Fruit fly (Drosophila melanogaster) whole organism, prepupa: ENCODE measurements around the gene beat-Ib.

Experiments
- Blimp-1 ChIP-seq: fragments of 200-800 bp; sonication (Bioruptor generic); optimal IDR thresholded peaks from 3 replicates; lab custom pipeline; 2017; ENCODE audit warnings: missing biosample characterization, missing genetic modification characterization, mild to moderate bottlenecking, moderate library complexity, missing genetic modification reagents
- CG10631 ChIP-seq: fragments of 200-800 bp; sonication (Bioruptor generic); optimal IDR thresholded peaks from 2 replicates; lab custom pipeline; 2016; ENCODE audit warnings: missing biosample characterization, missing genetic modification characterization
- CG11294 ChIP-seq: fragments of 200-800 bp; sonication (Bioruptor generic); IDR thresholded peaks from 2 replicates; pipeline ENCODE4 v1.3.6; 2022; ENCODE audit warnings: missing biosample characterization, missing genetic modification characterization
- CG11762 ChIP-seq: fragments of 200-800 bp; sonication (Bioruptor generic); optimal IDR thresholded peaks from 3 replicates; lab custom pipeline; 2016; ENCODE audit warnings: missing biosample characterization, missing genetic modification characterization; ENCODE audit not compliant: insufficient read depth
- CG15336 ChIP-seq: fragments of 200-800 bp; sonication (Bioruptor generic); IDR thresholded peaks from 2 replicates; pipeline ENCODE4 v1.3.6; 2022; ENCODE audit warnings: missing biosample characterization, missing genetic modification characterization
- CG1621 ChIP-seq: fragments of 200-800 bp; sonication (Bioruptor generic); optimal IDR thresholded peaks from 3 replicates; lab custom pipeline; 2018; ENCODE audit warnings: missing biosample characterization, mild to moderate bottlenecking, missing genetic modification characterization
- CG3032 ChIP-seq: fragments of 200-800 bp; optimal IDR thresholded peaks from 2 replicates; lab custom pipeline; 2019; ENCODE audit warnings: missing biosample characterization, mild to moderate bottlenecking, missing genetic modification characterization, moderate library complexity
- CG31627 ChIP-seq: fragments of 200-800 bp; sonication (Bioruptor generic); optimal IDR thresholded peaks from 3 replicates; lab custom pipeline; 2016; ENCODE audit warnings: missing biosample characterization, missing genetic modification characterization
- CG32006 ChIP-seq: fragments of 200-800 bp; sonication (Bioruptor generic); optimal IDR thresholded peaks from 3 replicates; lab custom pipeline; 2017; ENCODE audit warnings: missing biosample characterization, mild to moderate bottlenecking, missing genetic modification characterization
- CG34406 ChIP-seq: fragments of 200-800 bp; sonication (Bioruptor generic); optimal IDR thresholded peaks from 3 replicates; lab custom pipeline; 2016; ENCODE audit warnings: missing biosample characterization, missing genetic modification characterization
- CG4318 ChIP-seq: fragments of 200-800 bp; sonication (Bioruptor generic); optimal IDR thresholded peaks from 3 replicates; lab custom pipeline; 2017; ENCODE audit warnings: missing biosample characterization, mild to moderate bottlenecking, missing genetic modification characterization
- CG6163 ChIP-seq: fragments of 200-800 bp; sonication (Bioruptor generic); IDR thresholded peaks from 3 replicates; pipeline ENCODE4 v1.3.6; 2022; ENCODE audit warnings: missing biosample characterization, missing genetic modification characterization
- CG6792 ChIP-seq: fragments of 200-800 bp; sonication (Bioruptor generic); optimal IDR thresholded peaks from 3 replicates; lab custom pipeline; 2016; ENCODE audit warnings: missing biosample characterization, missing genetic modification characterization
- CG6808 ChIP-seq: fragments of 200-800 bp; sonication (Bioruptor generic); optimal IDR thresholded peaks from 3 replicates; lab custom pipeline; 2017; ENCODE audit warnings: missing biosample characterization, missing genetic modification characterization, mild to moderate bottlenecking, moderate library complexity, missing genetic modification reagents
- CG6854 ChIP-seq: fragments of 200-800 bp; sonication (Bioruptor generic); optimal IDR thresholded peaks from 2 replicates; lab custom pipeline; 2017; ENCODE audit warnings: missing biosample characterization, mild to moderate bottlenecking, missing genetic modification characterization
- CG7368 ChIP-seq: fragments of 200-800 bp; sonication (Bioruptor generic); optimal IDR thresholded peaks from 3 replicates; lab custom pipeline; 2016; ENCODE audit warnings: missing biosample characterization, missing genetic modification characterization
- CG8119 ChIP-seq: fragments of 200-800 bp; sonication (Bioruptor generic); IDR thresholded peaks from 3 replicates; pipeline ENCODE4 v1.3.6; 2022; ENCODE audit warnings: missing biosample characterization, missing genetic modification characterization
- CG8319 ChIP-seq: fragments of 200-800 bp; sonication (Bioruptor generic); optimal IDR thresholded peaks from 3 replicates; lab custom pipeline; 2016; ENCODE audit warnings: missing biosample characterization, missing genetic modification characterization
- CG8632 ChIP-seq: fragments of 200-800 bp; sonication (Bioruptor generic); optimal IDR thresholded peaks from 3 replicates; lab custom pipeline; 2016; ENCODE audit warnings: missing biosample characterization, missing genetic modification characterization
- CG9139 ChIP-seq: fragments of 200-800 bp; sonication (Bioruptor generic); optimal IDR thresholded peaks from 3 replicates; lab custom pipeline; 2017; ENCODE audit warnings: missing biosample characterization, mild to moderate bottlenecking, missing genetic modification characterization
- Eip75B ChIP-seq: fragments of 200-800 bp; sonication (Bioruptor generic); optimal IDR thresholded peaks from 3 replicates; lab custom pipeline; 2016; ENCODE audit warnings: missing biosample characterization, missing genetic modification characterization
- Eip78C ChIP-seq: fragments of 200-800 bp; sonication (Bioruptor generic); peaks from one replicate; lab custom pipeline; 2016; ENCODE audit warnings: missing biosample characterization, missing genetic modification characterization
- Eip93F ChIP-seq: fragments of 200-800 bp; sonication (Bioruptor generic); optimal IDR thresholded peaks from 2 replicates; lab custom pipeline; 2016; ENCODE audit warnings: missing biosample characterization, mild to moderate bottlenecking, missing genetic modification characterization
- Ets21C ChIP-seq: fragments of 200-800 bp; sonication (Bioruptor generic); optimal IDR thresholded peaks from 3 replicates; lab custom pipeline; 2016; ENCODE audit warnings: missing biosample characterization, missing genetic modification characterization
- Gug ChIP-seq: fragments of 200-800 bp; sonication (Bioruptor generic); IDR thresholded peaks from 2 replicates; pipeline ENCODE4 v1.3.6; 2022; ENCODE audit warnings: missing biosample characterization, missing genetic modification characterization
- Hr38 ChIP-seq: sonication (Bioruptor generic); optimal IDR thresholded peaks from 2 replicates; lab custom pipeline; 2016; ENCODE audit warnings: missing biosample characterization, missing genetic modification characterization
- Hr4 ChIP-seq: fragments of 200-800 bp; sonication (Bioruptor generic); optimal IDR thresholded peaks from 3 replicates; lab custom pipeline; 2016; ENCODE audit warnings: missing biosample characterization, missing genetic modification characterization
- Lpt ChIP-seq: fragments of 200-800 bp; sonication (Bioruptor generic); optimal IDR thresholded peaks from 3 replicates; lab custom pipeline; 2016; ENCODE audit warnings: missing biosample characterization, missing genetic modification characterization
- Met ChIP-seq: fragments of 200-800 bp; sonication (Bioruptor generic); optimal IDR thresholded peaks from 3 replicates; lab custom pipeline; 2016; ENCODE audit warnings: missing biosample characterization, missing genetic modification characterization
- Smox ChIP-seq: fragments of 200-800 bp; sonication (Bioruptor generic); optimal IDR thresholded peaks from 3 replicates; lab custom pipeline; 2016; ENCODE audit warnings: missing biosample characterization, missing genetic modification characterization
- Sox102F ChIP-seq: fragments of 200-800 bp; sonication (Bioruptor generic); optimal IDR thresholded peaks from 2 replicates; lab custom pipeline; 2016; ENCODE audit warnings: missing biosample characterization, mild to moderate bottlenecking, missing genetic modification characterization
- Sox15 ChIP-seq: fragments of 200-800 bp; sonication (Bioruptor generic); optimal IDR thresholded peaks from 3 replicates; lab custom pipeline; 2016; ENCODE audit warnings: missing biosample characterization, missing genetic modification characterization
- achi ChIP-seq: fragments of 200-800 bp; sonication (Bioruptor generic); optimal IDR thresholded peaks from 3 replicates; lab custom pipeline; 2016; ENCODE audit warnings: missing biosample characterization, missing genetic modification characterization
- acj6 ChIP-seq: fragments of 200-800 bp; sonication (Bioruptor generic); optimal IDR thresholded peaks from 3 replicates; lab custom pipeline; 2016; ENCODE audit warnings: missing biosample characterization, missing genetic modification characterization
- dac ChIP-seq: fragments of 200-800 bp; sonication (Bioruptor generic); optimal IDR thresholded peaks from 2 replicates; lab custom pipeline; 2017; ENCODE audit warnings: missing biosample characterization, mild to moderate bottlenecking, missing genetic modification characterization
- eg ChIP-seq: fragments of 200-800 bp; sonication (Bioruptor generic); IDR thresholded peaks from 3 replicates; pipeline ENCODE4 v1.3.6; 2022; ENCODE audit warnings: missing biosample characterization, missing genetic modification characterization
- esn ChIP-seq: fragments of 200-800 bp; sonication (Bioruptor generic); optimal IDR thresholded peaks from 2 replicates; lab custom pipeline; 2016; ENCODE audit warnings: missing biosample characterization, mild to moderate bottlenecking, missing genetic modification characterization, moderate library complexity
- fd59A ChIP-seq: fragments of 200-800 bp; sonication (Bioruptor generic); optimal IDR thresholded peaks from 2 replicates; lab custom pipeline; 2017; ENCODE audit warnings: missing biosample characterization, mild to moderate bottlenecking, missing genetic modification characterization, missing genetic modification reagents
- fkh ChIP-seq: fragments of 200-800 bp; sonication (Bioruptor generic); optimal IDR thresholded peaks from 3 replicates; lab custom pipeline; 2017; ENCODE audit warnings: missing biosample characterization, mild to moderate bottlenecking, missing genetic modification characterization, moderate library complexity
- lz ChIP-seq: fragments of 200-800 bp; sonication (Bioruptor generic); optimal IDR thresholded peaks from 3 replicates; lab custom pipeline; 2016; ENCODE audit warnings: missing biosample characterization, missing genetic modification characterization
- pdm3 ChIP-seq: fragments of 200-800 bp; sonication (Bioruptor generic); optimal IDR thresholded peaks from 3 replicates; lab custom pipeline; 2016; ENCODE audit warnings: missing biosample characterization, missing genetic modification characterization
- salr ChIP-seq, 2 experiments: fragments of 200-800 bp; sonication (Bioruptor generic); optimal IDR thresholded peaks; 3 replicates each; lab custom pipeline; 2016 to 2018; ENCODE audit warnings: missing biosample characterization in 2 of 2, missing genetic modification characterization in 2 of 2, mild to moderate bottlenecking in 1 of 2
- ss ChIP-seq, 2 experiments: fragments of 200-800 bp; sonication (Bioruptor generic); optimal IDR thresholded peaks; 2 replicates in 1 of 2; 3 replicates in 1 of 2; lab custom pipeline; 2017 to 2018; ENCODE audit warnings: mild to moderate bottlenecking in 2 of 2, missing biosample characterization in 2 of 2, missing genetic modification characterization in 2 of 2, moderate library complexity in 1 of 2
- svp ChIP-seq: fragments of 200-800 bp; sonication (Bioruptor generic); peaks from one replicate; lab custom pipeline; 2016; ENCODE audit warnings: missing biosample characterization, missing genetic modification characterization
- topi ChIP-seq: fragments of 200-800 bp; sonication (Bioruptor generic); optimal IDR thresholded peaks from 3 replicates; lab custom pipeline; 2016; ENCODE audit warnings: missing biosample characterization, missing genetic modification characterization
- vri ChIP-seq: fragments of 200-800 bp; sonication (Bioruptor generic); optimal IDR thresholded peaks from 3 replicates; lab custom pipeline; 2016; ENCODE audit warnings: missing biosample characterization, mild to moderate bottlenecking, missing genetic modification characterization

The beat-Ib gene

DNA sequence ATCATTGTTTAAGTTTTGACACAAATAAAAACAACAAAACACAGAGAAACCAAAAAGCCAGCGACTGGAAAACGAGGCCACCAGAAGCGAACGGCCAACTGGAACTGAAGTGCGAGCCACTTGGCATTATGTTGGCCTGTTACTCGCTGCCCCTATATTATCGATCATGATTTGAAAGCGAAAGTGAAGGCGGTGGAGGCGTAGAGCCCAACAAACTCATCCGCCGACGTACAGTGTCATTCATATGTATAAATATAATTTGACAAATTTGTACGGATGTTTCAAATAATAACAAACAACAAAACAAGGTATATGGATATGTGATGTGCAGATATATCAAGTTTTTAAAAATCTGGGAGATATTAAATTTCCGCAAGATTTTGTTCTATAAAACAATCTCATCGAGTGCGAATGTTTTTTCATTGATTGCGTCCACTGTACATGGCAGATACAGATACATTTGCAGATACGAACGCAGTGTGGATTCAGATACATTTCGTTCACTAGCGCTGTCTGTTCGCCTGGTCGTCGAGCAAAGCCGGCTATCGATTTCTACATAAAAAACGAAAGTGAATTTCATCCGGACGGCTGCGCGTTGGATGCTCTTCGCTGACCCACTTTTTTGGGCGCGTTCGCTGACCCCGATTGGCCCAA lies 51.2 kb downstream of the beat-Ib start (continued):
- TF ChIP-seq Eip78C: peak; percentile 99
- peak; percentile 89 to 92 for TF ChIP-seq ss (GFP tag; optimal IDR thresholded peaks at IDR 0.05; lab: Kevin White, UChicago)
- TF ChIP-seq CG6808 (GFP tag; lab: Kevin White, UChicago): peak; percentile 91
- TF ChIP-seq dac: peak; percentile 86
- peak; percentile 89 for TF ChIP-seq CG4318 (GFP tag; lab: Kevin White, UChicago)
- TF ChIP-seq topi: peak; percentile 98
- TF ChIP-seq CG6854 (GFP tag; lab: Kevin White, UChicago): peak; percentile 73
- TF ChIP-seq CG8319: peak; percentile 97
- peak; percentile 98 for TF ChIP-seq CG31627 (GFP tag; lab: Kevin White, UChicago)
- no peak for TF ChIP-seq svp (GFP tag; lab: Kevin White, UChicago)
- TF ChIP-seq Sox102F (GFP tag; lab: Kevin White, UChicago): peak; percentile 98
- TF ChIP-seq esn (GFP tag; lab: Kevin White, UChicago): peak; percentile 99
- peak; percentile 97 for TF ChIP-seq fd59A (GFP tag; lab: Kevin White, UChicago)
- TF ChIP-seq CG34406 (GFP tag; lab: Kevin White, UChicago): peak; percentile 97
- peak; percentile 97 for TF ChIP-seq Sox15
- TF ChIP-seq Eip93F (GFP tag; lab: Kevin White, UChicago): peak; percentile 80
- peak; percentile 97 for TF ChIP-seq Met (GFP tag; lab: Kevin White, UChicago)
- TF ChIP-seq pdm3: peak; percentile 98
- TF ChIP-seq Lpt (GFP tag; lab: Kevin White, UChicago): peak; percentile 92
- TF ChIP-seq fkh (GFP tag; lab: Kevin White, UChicago): peak; percentile 70
- TF ChIP-seq acj6: peak; percentile 98
- TF ChIP-seq CG6792: peak; percentile 97
- TF ChIP-seq CG15336 (GFP tag; lab: Robert Waterston, UW): peak; percentile 95
- peak; percentile 97 for TF ChIP-seq Smox (GFP tag; lab: Kevin White, UChicago)
- peak; percentile 93 for TF ChIP-seq eg (GFP tag; lab: Robert Waterston, UW)
- peak; percentile 88 for TF ChIP-seq CG11294 (GFP tag; lab: Robert Waterston, UW)
- peak; percentile 97 for TF ChIP-seq Eip75B (GFP tag; lab: Kevin White, UChicago)
- TF ChIP-seq Hr38 (GFP tag; lab: Kevin White, UChicago): peak; percentile 22
- TF ChIP-seq salr (GFP tag; optimal IDR thresholded peaks at IDR 0.05; lab: Kevin White, UChicago): peak; percentile 92
- TF ChIP-seq achi: peak; percentile 96
- peak; percentile 96 for TF ChIP-seq CG6163 (GFP tag; lab: Robert Waterston, UW)
- TF ChIP-seq Blimp-1 (GFP tag; lab: Kevin White, UChicago): peak; percentile 100
- TF ChIP-seq vri (GFP tag; lab: Kevin White, UChicago): peak; percentile 86
- TF ChIP-seq CG8632 (GFP tag; lab: Kevin White, UChicago): peak; percentile 96
- TF ChIP-seq CG7368 (GFP tag; lab: Kevin White, UChicago): peak; percentile 95
- peak; percentile 97 for TF ChIP-seq CG1621 (tag; lab: Kevin White, UChicago)

DNA sequence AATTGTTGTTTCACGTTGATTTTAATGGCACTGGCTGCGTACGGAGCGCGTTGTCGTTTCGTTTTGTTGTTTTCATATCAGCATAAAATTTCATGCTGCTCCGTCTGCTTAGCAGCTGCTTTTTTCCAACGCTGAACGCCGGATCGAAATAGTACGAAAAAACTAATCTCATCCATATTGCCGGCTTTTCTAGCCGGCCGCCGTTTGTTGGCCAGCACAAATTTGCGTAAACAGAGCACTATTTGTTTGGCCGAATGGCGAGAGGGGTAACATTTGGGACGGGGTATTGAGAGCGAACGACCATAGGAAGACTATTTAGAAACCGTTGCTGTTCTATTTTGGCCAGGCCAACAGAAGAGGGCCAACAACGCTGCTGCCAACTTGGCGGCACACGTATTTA lies 52.4 kb downstream of the beat-Ib start:
- TF ChIP-seq esn (GFP tag; lab: Kevin White, UChicago): no peak
- TF ChIP-seq fkh (GFP tag; lab: Kevin White, UChicago): peak; percentile 96

DNA sequence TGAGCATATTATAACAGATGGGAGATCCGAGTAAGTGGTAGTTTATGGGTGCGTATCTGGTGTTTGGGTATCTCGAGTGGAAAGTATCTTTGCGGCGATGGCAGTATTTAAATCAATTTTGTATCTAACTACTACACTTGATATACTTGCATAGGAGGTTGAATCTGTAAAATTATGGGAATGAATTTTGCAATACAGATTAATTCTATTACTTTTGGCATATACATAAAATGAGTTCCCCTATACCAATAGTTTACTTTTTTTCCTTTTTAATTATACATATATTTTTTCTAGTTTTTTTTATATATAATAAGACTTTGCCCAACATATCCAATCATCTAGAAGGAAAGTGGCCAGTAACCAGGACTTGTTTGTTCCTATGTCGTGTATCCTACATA lies 53.0 kb downstream of the beat-Ib start:
- TF ChIP-seq CG8632 (GFP tag; lab: Kevin White, UChicago): peak; percentile 26
- TF ChIP-seq svp (GFP tag; lab: Kevin White, UChicago): peak; percentile 11
- no peak for TF ChIP-seq Hr4 (GFP tag; lab: Kevin White, UChicago)
- TF ChIP-seq ss (GFP tag; optimal IDR thresholded peaks at IDR 0.05; lab: Kevin White, UChicago): peak; percentile 39 to 62
- TF ChIP-seq CG11762: no peak
- TF ChIP-seq salr (GFP tag; optimal IDR thresholded peaks at IDR 0.05; lab: Kevin White, UChicago): no peak
- TF ChIP-seq CG6163 (GFP tag; lab: Robert Waterston, UW): peak; percentile 53; the same call in 2 of the 3 replicates
- TF ChIP-seq CG32006: no peak
- no peak for TF ChIP-seq CG7368 (GFP tag; lab: Kevin White, UChicago)
- no peak for TF ChIP-seq CG6854 (GFP tag; lab: Kevin White, UChicago)
- TF ChIP-seq Met (GFP tag; lab: Kevin White, UChicago): no peak
- no peak for TF ChIP-seq eg (GFP tag; lab: Robert Waterston, UW)
- TF ChIP-seq esn (GFP tag; lab: Kevin White, UChicago): no peak
- peak; percentile 64 for TF ChIP-seq CG10631 (GFP tag; lab: Kevin White, UChicago)
- peak; percentile 11 for TF ChIP-seq CG1621 (tag; lab: Kevin White, UChicago)
- no peak for TF ChIP-seq lz
- TF ChIP-seq CG11294 (GFP tag; lab: Robert Waterston, UW): no peak
- no peak for TF ChIP-seq Ets21C (GFP tag; lab: Kevin White, UChicago)
- TF ChIP-seq Gug (GFP tag; lab: Robert Waterston, UW): no peak
- TF ChIP-seq Hr38 (GFP tag; lab: Kevin White, UChicago): no peak
- no peak for TF ChIP-seq pdm3
- no peak for TF ChIP-seq CG9139
- no peak; the same call in 2 of the 3 replicates for TF ChIP-seq CG8119 (GFP tag; lab: Robert Waterston, UW)
- TF ChIP-seq CG3032: peak; percentile 81
- TF ChIP-seq acj6: peak; percentile 36
